Worm (Caenorhabditis elegans) whole organism, early embryonic: ENCODE data around the gene F32D8.2.

Source experiments
- B0310.2 ChIP-seq: sonication (generic microtip); optimal IDR thresholded peaks from 2 replicates; lab custom pipeline; 2016; ENCODE audit warnings: mild to moderate bottlenecking, missing genetic modification characterization, missing compliant biosample characterization
- ama-1 ChIP-seq: fragments of 150-350 bp; optimal IDR thresholded peaks from 2 replicates; lab custom pipeline; 2014
- tbx-37 ChIP-seq: fragments of 200-800 bp; sonication (Bioruptor generic); conservative IDR thresholded peaks from 2 replicates; pipeline ENCODE4 v1.3.6; 2022; ENCODE audit warnings: missing genetic modification reagents, missing genetic modification characterization, missing compliant biosample characterization

- TF ChIP-seq B0310.2 (tag; lab: Kevin White, UChicago) = no peak
- no peak for TF ChIP-seq ama-1 (lab: Kevin White, UChicago)
- TF ChIP-seq tbx-37 (GFP tag; lab: Robert Waterston, UW) = no peak
Observed at ce11 chrV:10860526-10861037, 23.0 kb upstream of the F32D8.2 start.
